Worm (Caenorhabditis elegans) whole organism, young adult: Measurements from ENCODE around the gene B0496.11.

Source experiments
- B0336.3 ChIP-seq: fragments of 200-800 bp; sonication (Bioruptor generic); IDR thresholded peaks from 2 replicates; pipeline ENCODE4 v1.3.6; 2022; ENCODE audit warnings: missing genetic modification characterization, missing compliant biosample characterization
- F22D6.2 ChIP-seq: sonication (generic microtip); optimal IDR thresholded peaks from 2 replicates; lab custom pipeline; 2016; ENCODE audit warnings: mild to moderate bottlenecking, missing genetic modification characterization, missing compliant biosample characterization
- F57A8.1 ChIP-seq: fragments of 200-800 bp; sonication (Bioruptor generic); optimal IDR thresholded peaks from 2 replicates; lab custom pipeline; 2018; ENCODE audit warnings: mild to moderate bottlenecking, missing genetic modification characterization, moderate library complexity, missing compliant biosample characterization
- F57C9.4 ChIP-seq: sonication (generic microtip); optimal IDR thresholded peaks from 2 replicates; lab custom pipeline; 2017; ENCODE audit warnings: mild to moderate bottlenecking, missing genetic modification characterization, missing compliant biosample characterization
- K11D2.4 ChIP-seq: fragments of 200-800 bp; sonication (Bioruptor generic); IDR thresholded peaks from 2 replicates; pipeline ENCODE4 v1.3.6; 2022; ENCODE audit warnings: missing genetic modification reagents, missing genetic modification characterization, missing compliant biosample characterization
- K12H6.12 ChIP-seq: fragments of 200-800 bp; sonication (Bioruptor generic); optimal IDR thresholded peaks from 2 replicates; lab custom pipeline; 2018; ENCODE audit warnings: mild to moderate bottlenecking, missing genetic modification characterization, missing compliant biosample characterization
- T07F8.4 ChIP-seq: sonication (generic microtip); optimal IDR thresholded peaks from 2 replicates; lab custom pipeline; 2016; ENCODE audit warnings: mild to moderate bottlenecking, missing genetic modification characterization, moderate library complexity, missing compliant biosample characterization
- Y53F4B.3 ChIP-seq: fragments of 200-800 bp; sonication (Bioruptor generic); IDR thresholded peaks from 2 replicates; pipeline ENCODE4 v1.3.6; 2022; ENCODE audit warnings: missing genetic modification reagents, missing genetic modification characterization, missing compliant biosample characterization
- Y95B8A.8 ChIP-seq: fragments of 200-800 bp; sonication (Bioruptor generic); IDR thresholded peaks from 2 replicates; pipeline ENCODE4 v1.3.6; 2022; ENCODE audit warnings: missing genetic modification reagents, missing genetic modification characterization, missing compliant biosample characterization
- akir-1 ChIP-seq: fragments of 200-800 bp; sonication (Bioruptor generic); optimal IDR thresholded peaks from 2 replicates; lab custom pipeline; 2018; ENCODE audit warnings: mild to moderate bottlenecking, missing genetic modification characterization, moderate library complexity, missing compliant biosample characterization
- aptf-2 ChIP-seq: fragments of 200-800 bp; sonication (Bioruptor generic); conservative IDR thresholded peaks from 2 replicates; pipeline ENCODE4 v1.3.6; 2022; ENCODE audit warnings: missing genetic modification reagents, missing genetic modification characterization, missing compliant biosample characterization
- cebp-1 ChIP-seq, 2 experiments: fragments of 200-800 bp in 1 of 2; sonication (Bioruptor generic) in 1 of 2; sonication (generic microtip) in 1 of 2; IDR thresholded peaks in 1 of 2; optimal IDR thresholded peaks in 1 of 2; 2 replicates each; pipeline versions ENCODE4 v1.3.6 to Lab custom; 2017 to 2022; ENCODE audit warnings: missing compliant biosample characterization in 2 of 2, missing genetic modification characterization in 2 of 2, mild to moderate bottlenecking in 1 of 2, missing genetic modification reagents in 1 of 2, moderate library complexity in 1 of 2
- ceh-27 ChIP-seq: fragments of 200-800 bp; sonication (Bioruptor generic); optimal IDR thresholded peaks from 2 replicates; lab custom pipeline; 2018; ENCODE audit warnings: mild to moderate bottlenecking, missing genetic modification characterization, moderate library complexity, missing compliant biosample characterization
- dox-1 ChIP-seq: fragments of 200-800 bp; sonication (Bioruptor generic); IDR thresholded peaks from 2 replicates; pipeline ENCODE4 v1.3.6; 2022; ENCODE audit warnings: missing genetic modification reagents, missing genetic modification characterization, missing compliant biosample characterization
- ets-4 ChIP-seq: fragments of 200-800 bp; sonication (Bioruptor generic); optimal IDR thresholded peaks from 2 replicates; lab custom pipeline; 2018; ENCODE audit warnings: mild to moderate bottlenecking, missing genetic modification characterization, missing compliant biosample characterization
- fkh-3 ChIP-seq: sonication (generic microtip); optimal IDR thresholded peaks from 2 replicates; lab custom pipeline; 2016; ENCODE audit warnings: mild to moderate bottlenecking, missing genetic modification characterization, missing compliant biosample characterization
- gei-17 ChIP-seq: fragments of 200-800 bp; sonication (Bioruptor generic); optimal IDR thresholded peaks from 2 replicates; lab custom pipeline; 2018; ENCODE audit warnings: mild to moderate bottlenecking, missing genetic modification characterization, missing compliant biosample characterization
- hmg-1.2 ChIP-seq: fragments of 200-800 bp; sonication (Bioruptor generic); IDR thresholded peaks from 2 replicates; pipeline ENCODE4 v1.3.6; 2022; ENCODE audit warnings: missing genetic modification reagents, missing genetic modification characterization, missing compliant biosample characterization
- hsf-1 ChIP-seq: fragments of 200-800 bp; sonication (Bioruptor generic); IDR thresholded peaks from 2 replicates; pipeline ENCODE4 v1.3.6; 2022; ENCODE audit warnings: missing genetic modification reagents, missing genetic modification characterization, missing compliant biosample characterization
- lin-26 ChIP-seq: fragments of 200-800 bp; sonication (Bioruptor generic); IDR thresholded peaks from 2 replicates; pipeline ENCODE4 v1.3.6; 2022; ENCODE audit warnings: missing genetic modification reagents, missing genetic modification characterization, missing compliant biosample characterization
- lin-40 ChIP-seq: sonication (generic microtip); optimal IDR thresholded peaks from 2 replicates; lab custom pipeline; 2016; ENCODE audit warnings: missing genetic modification characterization, mild to moderate bottlenecking, missing compliant biosample characterization, missing genotype, missing genetic modification reagents
- lsl-1 ChIP-seq: fragments of 200-800 bp; sonication (Bioruptor generic); optimal IDR thresholded peaks from 2 replicates; lab custom pipeline; 2018; ENCODE audit warnings: mild to moderate bottlenecking, missing genetic modification characterization, moderate library complexity, missing compliant biosample characterization
- madf-10 ChIP-seq: sonication (generic microtip); optimal IDR thresholded peaks from 2 replicates; lab custom pipeline; 2016; ENCODE audit warnings: mild to moderate bottlenecking, missing genetic modification characterization, missing compliant biosample characterization
- madf-3 ChIP-seq: fragments of 200-800 bp; sonication (Bioruptor generic); IDR thresholded peaks from 2 replicates; pipeline ENCODE4 v1.3.6; 2022; ENCODE audit warnings: missing genetic modification reagents, missing genetic modification characterization, missing compliant biosample characterization
- madf-6 ChIP-seq: fragments of 200-800 bp; sonication (Bioruptor generic); IDR thresholded peaks from 2 replicates; pipeline ENCODE4 v1.3.6; 2022; ENCODE audit warnings: missing genetic modification reagents, missing genetic modification characterization, missing compliant biosample characterization
- pbrm-1 ChIP-seq: fragments of 200-800 bp; sonication (Bioruptor generic); IDR thresholded peaks from 2 replicates; pipeline ENCODE4 v1.3.6; 2022; ENCODE audit warnings: missing genetic modification reagents, missing genetic modification characterization, missing compliant biosample characterization
- rcor-1 ChIP-seq: fragments of 200-800 bp; sonication (Bioruptor generic); IDR thresholded peaks from 2 replicates; pipeline ENCODE4 v1.3.6; 2022; ENCODE audit warnings: missing genetic modification reagents, missing genetic modification characterization, missing compliant biosample characterization
- repo-1 ChIP-seq: sonication (generic microtip); optimal IDR thresholded peaks from 2 replicates; lab custom pipeline; 2017; ENCODE audit warnings: mild to moderate bottlenecking, missing genetic modification characterization, missing compliant biosample characterization
- snpc-1.3 ChIP-seq: sonication (generic microtip); optimal IDR thresholded peaks from 2 replicates; lab custom pipeline; 2017; ENCODE audit warnings: missing genetic modification characterization, mild to moderate bottlenecking, missing compliant biosample characterization, antibody characterized with exemption, moderate library complexity, missing genotype, missing genetic modification reagents; ENCODE audit not compliant: insufficient read depth
- tbp1 ChIP-seq: fragments of 200-800 bp; sonication (Bioruptor generic); optimal IDR thresholded peaks from 2 replicates; lab custom pipeline; 2018; ENCODE audit warnings: mild to moderate bottlenecking, missing genetic modification characterization, missing compliant biosample characterization
- tlf-1 ChIP-seq: fragments of 200-800 bp; sonication (Bioruptor generic); optimal IDR thresholded peaks from 2 replicates; lab custom pipeline; 2018; ENCODE audit warnings: mild to moderate bottlenecking, missing genetic modification characterization, missing compliant biosample characterization
- unc-130 ChIP-seq: sonication (generic microtip); optimal IDR thresholded peaks from 2 replicates; lab custom pipeline; 2016; ENCODE audit warnings: missing genetic modification reagents, missing genetic modification characterization, missing compliant biosample characterization
- xnd-1 ChIP-seq: sonication (generic microtip); optimal IDR thresholded peaks from 2 replicates; lab custom pipeline; 2016; ENCODE audit warnings: missing genotype, missing genetic modification reagents, missing genetic modification characterization, missing compliant biosample characterization
- zfh-2 ChIP-seq: fragments of 200-800 bp; sonication (Bioruptor generic); conservative IDR thresholded peaks from 2 replicates; pipeline ENCODE4 v1.3.6; 2022; ENCODE audit warnings: missing genetic modification reagents, missing genetic modification characterization, missing compliant biosample characterization

B0496.11 gene

DNA sequence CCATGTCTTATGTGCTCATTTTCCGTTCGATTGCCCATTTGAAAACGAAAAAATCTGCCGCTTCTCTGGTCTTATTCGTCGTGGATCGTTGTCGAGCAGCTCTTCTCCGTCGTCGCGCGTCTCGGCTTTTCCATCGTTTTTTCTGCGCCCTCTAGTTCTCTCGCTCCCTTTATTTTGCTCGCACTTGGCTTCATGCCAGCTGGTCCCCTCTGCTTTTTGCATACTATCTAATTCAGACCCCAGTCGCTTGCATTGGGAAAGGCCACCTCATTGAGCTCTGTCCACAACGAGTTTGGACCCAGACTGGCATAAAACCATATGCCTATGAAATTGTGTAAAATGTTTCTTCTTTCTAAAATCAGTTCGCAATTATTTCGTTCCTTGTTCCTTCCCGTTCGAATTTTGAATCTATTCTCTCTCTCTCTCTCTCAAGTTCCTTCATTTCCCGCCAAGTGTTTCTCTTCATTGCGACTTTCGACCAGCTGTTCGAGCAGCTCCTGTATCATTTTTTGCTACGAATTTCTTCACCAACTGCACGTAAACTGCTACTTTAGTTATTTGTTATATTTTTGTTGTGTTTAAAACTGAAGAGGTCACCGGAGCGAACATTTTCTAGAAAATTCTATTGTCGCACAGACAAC, 43.5 kb downstream of the B0496.11 start (continued):
- TF ChIP-seq cebp-1 (GFP tag; IDR thresholded peaks at IDR 0.05; lab: Robert Waterston, UW): no peak
- peak; percentile 0 for TF ChIP-seq cebp-1 (tag; optimal IDR thresholded peaks at IDR 0.05; lab: Kevin White, UChicago)
- 0 out of 2 replicates have a peak, but pooled peaks have one; percentile 53 for TF ChIP-seq madf-3 (GFP tag; lab: Robert Waterston, UW)
- TF ChIP-seq zfh-2 (GFP tag; lab: Robert Waterston, UW): peak; percentile 74
- TF ChIP-seq lin-26 (GFP tag; lab: Robert Waterston, UW): 0 out of 2 replicates have a peak, but pooled peaks have one; percentile 26
- no peak for TF ChIP-seq pbrm-1 (GFP tag; lab: Robert Waterston, UW)
- TF ChIP-seq hmg-1.2 (GFP tag; lab: Robert Waterston, UW): peak; percentile 38; the same call in 1 of the 2 replicates
- no peak for TF ChIP-seq T07F8.4 (tag; lab: Kevin White, UChicago)
- no peak for TF ChIP-seq F22D6.2
- TF ChIP-seq xnd-1 (tag; lab: Kevin White, UChicago): no peak
- TF ChIP-seq aptf-2 (GFP tag; lab: Robert Waterston, UW): no peak
- TF ChIP-seq F57A8.1 (GFP tag; lab: Kevin White, UChicago): no peak
- TF ChIP-seq ets-4 (GFP tag; lab: Kevin White, UChicago): no peak
- TF ChIP-seq Y95B8A.8 (GFP tag; lab: Robert Waterston, UW): no peak
- peak; percentile 44 for TF ChIP-seq K12H6.12 (tag; lab: Kevin White, UChicago)
- TF ChIP-seq Y53F4B.3 (GFP tag; lab: Robert Waterston, UW): no peak

DNA sequence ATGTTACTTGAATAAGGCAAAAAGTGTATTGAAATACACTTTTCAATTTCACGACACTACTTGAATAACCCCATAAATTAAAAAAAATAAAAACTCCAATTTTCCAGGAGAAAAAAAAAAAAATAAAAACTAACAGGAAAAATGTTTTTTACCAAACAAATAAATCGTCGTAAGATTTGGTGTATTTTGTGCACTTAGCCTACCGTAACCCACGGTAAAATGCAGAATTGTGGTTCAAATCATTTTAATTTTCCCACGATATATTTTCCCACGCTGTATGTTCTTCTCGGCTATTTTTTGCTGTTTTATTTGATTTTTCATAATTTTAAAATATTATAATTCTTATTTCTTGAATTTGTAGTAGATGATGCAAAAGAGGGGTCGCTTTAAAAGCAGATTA, 44.0 kb downstream of the B0496.11 start:
- TF ChIP-seq madf-10 (tag; lab: Kevin White, UChicago) (no peak), ceh-27 (GFP tag; lab: Kevin White, UChicago) (no peak), F57C9.4 (tag; lab: Kevin White, UChicago) (no peak), hsf-1 (GFP tag; lab: Robert Waterston, UW) (no peak), lsl-1 (GFP tag; lab: Kevin White, UChicago) (peak; percentile 68), B0336.3 (GFP tag; lab: Robert Waterston, UW) (no peak), madf-6 (GFP tag; lab: Robert Waterston, UW) (no peak), repo-1 (tag; lab: Kevin White, UChicago) (no peak), snpc-1.3 (tag; lab: Kevin White, UChicago) (peak; percentile 18), akir-1 (GFP tag; lab: Kevin White, UChicago) (no peak), rcor-1 (GFP tag; lab: Robert Waterston, UW) (no peak), cebp-1 (GFP tag; IDR thresholded peaks at IDR 0.05; lab: Robert Waterston, UW) (no peak), cebp-1 (tag; optimal IDR thresholded peaks at IDR 0.05; lab: Kevin White, UChicago) (no peak), tbp1 (GFP tag; lab: Kevin White, UChicago) (no peak)

DNA sequence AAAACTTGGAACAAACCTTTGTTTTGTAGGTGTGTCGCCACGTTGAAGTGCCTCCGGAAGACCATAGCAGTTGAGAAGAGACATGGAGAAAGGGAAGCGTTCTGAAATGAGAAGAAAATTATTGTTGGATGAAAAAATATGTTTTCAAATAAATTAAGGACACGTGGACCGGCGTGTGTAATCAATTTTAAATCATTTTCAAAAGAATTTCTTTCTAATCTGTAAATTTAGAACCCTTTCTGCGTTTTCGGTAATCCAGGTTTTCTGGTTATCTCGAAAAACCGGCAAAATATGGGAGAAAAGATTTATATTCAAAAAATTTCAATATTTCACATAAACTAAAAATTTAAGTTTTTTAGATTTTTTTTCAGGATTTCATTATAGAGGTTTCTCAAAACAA, 44.9 kb downstream of the B0496.11 start, which contains the start of gene mob-3:
TSS of gene mob-3 (minus strand) at position 101 of the 400 bp plus-strand sequence.
- TF ChIP-seq cebp-1 (GFP tag; IDR thresholded peaks at IDR 0.05; lab: Robert Waterston, UW) (no peak), cebp-1 (tag; optimal IDR thresholded peaks at IDR 0.05; lab: Kevin White, UChicago) (no peak), dox-1 (GFP tag; lab: Robert Waterston, UW) (no peak), tlf-1 (GFP tag; lab: Kevin White, UChicago) (no peak), fkh-3 (no peak), gei-17 (no peak), K11D2.4 (no peak), lin-40 (tag; lab: Kevin White, UChicago) (no peak), unc-130 (GFP tag; lab: Kevin White, UChicago) (no peak), madf-10 (tag; lab: Kevin White, UChicago) (no peak)
